Fruit fly (Drosophila melanogaster): Measurements from ENCODE around the gene inaF-A.
A peak's percentile ranks its signal among the peaks of the same experiment; 100 is the strongest.

Gene inaF-A

dm6 chrX:11715263-11715659 is 18.4 kb downstream of the inaF-A start, which contains the start of gene Amun (continued):
- TF ChIP-seq inv (GFP tag; IDR thresholded peaks at IDR 0.05; ENCODE audit: partially characterized antibody) (no peak), CG1024 (GFP tag; IDR thresholded peaks at IDR 0.05) (no peak), CG14710 (tag; optimal IDR thresholded peaks at IDR 0.05) (no peak), fru (optimal IDR thresholded peaks at IDR 0.05) (no peak), mirr (GFP tag; optimal IDR thresholded peaks at IDR 0.05) (no peak), CG5180 (GFP tag; optimal IDR thresholded peaks at IDR 0.05) (no peak), jumu (GFP tag; optimal IDR thresholded peaks at IDR 0.05) (no peak), CG14860 (GFP tag; IDR thresholded peaks at IDR 0.05; ENCODE audit: partially characterized antibody) (no peak), oc (tag; optimal IDR thresholded peaks at IDR 0.05) (no peak), Gug (GFP tag; IDR thresholded peaks at IDR 0.05) (peak; percentile 72; the same call in 3 of the 4 replicates), Oaz (GFP tag; IDR thresholded peaks at IDR 0.05) (no peak), sr (GFP tag; IDR thresholded peaks at IDR 0.05) (no peak), CG12391 (tag; optimal IDR thresholded peaks at IDR 0.05) (peak; percentile 4), CG13775 (GFP tag; optimal IDR thresholded peaks at IDR 0.05) (no peak), ind (GFP tag; optimal IDR thresholded peaks at IDR 0.05) (peak; percentile 39), Dad (GFP tag; optimal IDR thresholded peaks at IDR 0.05) (no peak), CG10267 (tag; optimal IDR thresholded peaks at IDR 0.05) (no peak), en (GFP tag; optimal IDR thresholded peaks at IDR 0.05) (peak; percentile 26), CG7745 (tag; optimal IDR thresholded peaks at IDR 0.05) (no peak), HHEX (GFP tag; optimal IDR thresholded peaks at IDR 0.05) (peak; percentile 13), CG18476 (GFP tag; optimal IDR thresholded peaks at IDR 0.05) (no peak), gem (tag; optimal IDR thresholded peaks at IDR 0.05) (peak; percentile 32), C15 (GFP tag; IDR thresholded peaks at IDR 0.05) (0 out of 3 replicates have a peak, but pooled peaks have one; percentile 17), fd64A (GFP tag; optimal IDR thresholded peaks at IDR 0.05) (no peak), amos (GFP tag; IDR thresholded peaks at IDR 0.05; ENCODE audit: partially characterized antibody) (no peak), CG1603 (tag; optimal IDR thresholded peaks at IDR 0.05) (no peak), CG7839 (tag; optimal IDR thresholded peaks at IDR 0.05) (peak; percentile 8), CG33213 (GFP tag; optimal IDR thresholded peaks at IDR 0.05) (no peak), Kr (GFP tag; optimal IDR thresholded peaks at IDR 0.05) (no peak), Bgb (GFP tag; IDR thresholded peaks at IDR 0.05; ENCODE audit: partially characterized antibody) (no peak), unpg (GFP tag; optimal IDR thresholded peaks at IDR 0.05) (no peak), CG12659 (GFP tag; optimal IDR thresholded peaks at IDR 0.05) (no peak), slou (GFP tag; optimal IDR thresholded peaks at IDR 0.05) (peak; percentile 42), psq (GFP tag; optimal IDR thresholded peaks at IDR 0.05) (no peak), exex (tag; optimal IDR thresholded peaks at IDR 0.05) (no peak), CG1647 (GFP tag; optimal IDR thresholded peaks at IDR 0.05) (no peak), BEAF-32 (GFP tag; optimal IDR thresholded peaks at IDR 0.05) (no peak), HmgZ (tag; optimal IDR thresholded peaks at IDR 0.05) (no peak), slbo (GFP tag; IDR thresholded peaks at IDR 0.05) (peak; percentile 81), CG34224 (GFP tag; IDR thresholded peaks at IDR 0.05; ENCODE audit: partially characterized antibody) (no peak), Dref (GFP tag; IDR thresholded peaks at IDR 0.05) (no peak), Atf3 (GFP tag; optimal IDR thresholded peaks at IDR 0.05) (peak; percentile 2), shn (GFP tag; optimal IDR thresholded peaks at IDR 0.05) (peak; percentile 43), ewg (GFP tag; optimal IDR thresholded peaks at IDR 0.05) (peak; percentile 6), CG7928 (GFP tag; optimal IDR thresholded peaks at IDR 0.05) (no peak), HLH4C (GFP tag; IDR thresholded peaks at IDR 0.05; ENCODE audit: partially characterized antibody) (no peak), org-1 (GFP tag; optimal IDR thresholded peaks at IDR 0.05) (no peak), Nf-YB (GFP tag; optimal IDR thresholded peaks at IDR 0.05) (no peak), Hr51 (GFP tag; optimal IDR thresholded peaks at IDR 0.05) (no peak), Meics (GFP tag; optimal IDR thresholded peaks at IDR 0.05) (no peak), H2.0 (GFP tag; IDR thresholded peaks at IDR 0.05) (no peak)

All from whole organism, embryonic.